Fruit fly (Drosophila melanogaster) whole organism, prepupa: ENCODE measurements around the gene pall.

Experiments used
- Blimp-1 ChIP-seq: fragments of 200-800 bp; sonication (Bioruptor generic); optimal IDR thresholded peaks from 3 replicates; lab custom pipeline; 2017; ENCODE audit warnings: missing biosample characterization, missing genetic modification characterization, mild to moderate bottlenecking, moderate library complexity, missing genetic modification reagents
- CG10669 ChIP-seq: fragments of 200-800 bp; sonication (Bioruptor generic); optimal IDR thresholded peaks from 3 replicates; lab custom pipeline; 2018; ENCODE audit warnings: missing biosample characterization, mild to moderate bottlenecking, missing genetic modification characterization, moderate library complexity
- CG11294 ChIP-seq: fragments of 200-800 bp; sonication (Bioruptor generic); IDR thresholded peaks from 2 replicates; pipeline ENCODE4 v1.3.6; 2022; ENCODE audit warnings: missing biosample characterization, missing genetic modification characterization
- CG11762 ChIP-seq: fragments of 200-800 bp; sonication (Bioruptor generic); optimal IDR thresholded peaks from 3 replicates; lab custom pipeline; 2016; ENCODE audit warnings: missing biosample characterization, missing genetic modification characterization; ENCODE audit not compliant: insufficient read depth
- CG11902 ChIP-seq: fragments of 200-800 bp; sonication (Bioruptor generic); optimal IDR thresholded peaks from 3 replicates; lab custom pipeline; 2016; ENCODE audit warnings: missing biosample characterization, missing genetic modification characterization
- CG3032 ChIP-seq: fragments of 200-800 bp; optimal IDR thresholded peaks from 2 replicates; lab custom pipeline; 2019; ENCODE audit warnings: missing biosample characterization, mild to moderate bottlenecking, missing genetic modification characterization, moderate library complexity
- CG34406 ChIP-seq: fragments of 200-800 bp; sonication (Bioruptor generic); optimal IDR thresholded peaks from 3 replicates; lab custom pipeline; 2016; ENCODE audit warnings: missing biosample characterization, missing genetic modification characterization
- CG4318 ChIP-seq: fragments of 200-800 bp; sonication (Bioruptor generic); optimal IDR thresholded peaks from 3 replicates; lab custom pipeline; 2017; ENCODE audit warnings: missing biosample characterization, mild to moderate bottlenecking, missing genetic modification characterization
- CG6163 ChIP-seq: fragments of 200-800 bp; sonication (Bioruptor generic); IDR thresholded peaks from 3 replicates; pipeline ENCODE4 v1.3.6; 2022; ENCODE audit warnings: missing biosample characterization, missing genetic modification characterization
- CG6792 ChIP-seq: fragments of 200-800 bp; sonication (Bioruptor generic); optimal IDR thresholded peaks from 3 replicates; lab custom pipeline; 2016; ENCODE audit warnings: missing biosample characterization, missing genetic modification characterization
- CG6808 ChIP-seq: fragments of 200-800 bp; sonication (Bioruptor generic); optimal IDR thresholded peaks from 3 replicates; lab custom pipeline; 2017; ENCODE audit warnings: missing biosample characterization, missing genetic modification characterization, mild to moderate bottlenecking, moderate library complexity, missing genetic modification reagents
- CG8119 ChIP-seq: fragments of 200-800 bp; sonication (Bioruptor generic); IDR thresholded peaks from 3 replicates; pipeline ENCODE4 v1.3.6; 2022; ENCODE audit warnings: missing biosample characterization, missing genetic modification characterization
- CG8319 ChIP-seq: fragments of 200-800 bp; sonication (Bioruptor generic); optimal IDR thresholded peaks from 3 replicates; lab custom pipeline; 2016; ENCODE audit warnings: missing biosample characterization, missing genetic modification characterization
- CG8632 ChIP-seq: fragments of 200-800 bp; sonication (Bioruptor generic); optimal IDR thresholded peaks from 3 replicates; lab custom pipeline; 2016; ENCODE audit warnings: missing biosample characterization, missing genetic modification characterization
- Eip75B ChIP-seq: fragments of 200-800 bp; sonication (Bioruptor generic); optimal IDR thresholded peaks from 3 replicates; lab custom pipeline; 2016; ENCODE audit warnings: missing biosample characterization, missing genetic modification characterization
- Eip78C ChIP-seq: fragments of 200-800 bp; sonication (Bioruptor generic); peaks from one replicate; lab custom pipeline; 2016; ENCODE audit warnings: missing biosample characterization, missing genetic modification characterization
- Eip93F ChIP-seq: fragments of 200-800 bp; sonication (Bioruptor generic); optimal IDR thresholded peaks from 2 replicates; lab custom pipeline; 2016; ENCODE audit warnings: missing biosample characterization, mild to moderate bottlenecking, missing genetic modification characterization
- Ets21C ChIP-seq: fragments of 200-800 bp; sonication (Bioruptor generic); optimal IDR thresholded peaks from 3 replicates; lab custom pipeline; 2016; ENCODE audit warnings: missing biosample characterization, missing genetic modification characterization
- Ets96B ChIP-seq: fragments of 200-800 bp; optimal IDR thresholded peaks from 2 replicates; lab custom pipeline; 2019; ENCODE audit warnings: missing biosample characterization, mild to moderate bottlenecking, missing genetic modification characterization, moderate library complexity
- Hr38 ChIP-seq: sonication (Bioruptor generic); optimal IDR thresholded peaks from 2 replicates; lab custom pipeline; 2016; ENCODE audit warnings: missing biosample characterization, missing genetic modification characterization
- Hr39 ChIP-seq: fragments of 200-800 bp; sonication (Bioruptor generic); optimal IDR thresholded peaks from 2 replicates; lab custom pipeline; 2016; ENCODE audit warnings: missing biosample characterization, missing genetic modification characterization
- Hr4 ChIP-seq: fragments of 200-800 bp; sonication (Bioruptor generic); optimal IDR thresholded peaks from 3 replicates; lab custom pipeline; 2016; ENCODE audit warnings: missing biosample characterization, missing genetic modification characterization
- Lpt ChIP-seq: fragments of 200-800 bp; sonication (Bioruptor generic); optimal IDR thresholded peaks from 3 replicates; lab custom pipeline; 2016; ENCODE audit warnings: missing biosample characterization, missing genetic modification characterization
- Met ChIP-seq: fragments of 200-800 bp; sonication (Bioruptor generic); optimal IDR thresholded peaks from 3 replicates; lab custom pipeline; 2016; ENCODE audit warnings: missing biosample characterization, missing genetic modification characterization
- OdsH ChIP-seq: fragments of 200-800 bp; sonication (Bioruptor generic); optimal IDR thresholded peaks from 3 replicates; lab custom pipeline; 2016; ENCODE audit warnings: missing biosample characterization, missing genetic modification characterization
- Sox102F ChIP-seq: fragments of 200-800 bp; sonication (Bioruptor generic); optimal IDR thresholded peaks from 2 replicates; lab custom pipeline; 2016; ENCODE audit warnings: missing biosample characterization, mild to moderate bottlenecking, missing genetic modification characterization
- Sox14 ChIP-seq: fragments of 200-800 bp; sonication (Bioruptor generic); optimal IDR thresholded peaks from 3 replicates; lab custom pipeline; 2016; ENCODE audit warnings: missing biosample characterization, missing genetic modification characterization
- acj6 ChIP-seq: fragments of 200-800 bp; sonication (Bioruptor generic); optimal IDR thresholded peaks from 3 replicates; lab custom pipeline; 2016; ENCODE audit warnings: missing biosample characterization, missing genetic modification characterization
- cyc ChIP-seq: fragments of 200-800 bp; sonication (Bioruptor generic); optimal IDR thresholded peaks from 3 replicates; lab custom pipeline; 2016; ENCODE audit warnings: missing biosample characterization, missing genetic modification characterization
- dac ChIP-seq: fragments of 200-800 bp; sonication (Bioruptor generic); optimal IDR thresholded peaks from 2 replicates; lab custom pipeline; 2017; ENCODE audit warnings: missing biosample characterization, mild to moderate bottlenecking, missing genetic modification characterization
- eg ChIP-seq: fragments of 200-800 bp; sonication (Bioruptor generic); IDR thresholded peaks from 3 replicates; pipeline ENCODE4 v1.3.6; 2022; ENCODE audit warnings: missing biosample characterization, missing genetic modification characterization
- esn ChIP-seq: fragments of 200-800 bp; sonication (Bioruptor generic); optimal IDR thresholded peaks from 2 replicates; lab custom pipeline; 2016; ENCODE audit warnings: missing biosample characterization, mild to moderate bottlenecking, missing genetic modification characterization, moderate library complexity
- fd85E ChIP-seq: fragments of 200-800 bp; sonication (Bioruptor generic); optimal IDR thresholded peaks from 3 replicates; lab custom pipeline; 2016; ENCODE audit warnings: missing biosample characterization, missing genetic modification characterization
- fkh ChIP-seq: fragments of 200-800 bp; sonication (Bioruptor generic); optimal IDR thresholded peaks from 3 replicates; lab custom pipeline; 2017; ENCODE audit warnings: missing biosample characterization, mild to moderate bottlenecking, missing genetic modification characterization, moderate library complexity
- ss ChIP-seq, 2 experiments: fragments of 200-800 bp; sonication (Bioruptor generic); optimal IDR thresholded peaks; 2 replicates in 1 of 2; 3 replicates in 1 of 2; lab custom pipeline; 2017 to 2018; ENCODE audit warnings: mild to moderate bottlenecking in 2 of 2, missing biosample characterization in 2 of 2, missing genetic modification characterization in 2 of 2, moderate library complexity in 1 of 2
- svp ChIP-seq: fragments of 200-800 bp; sonication (Bioruptor generic); peaks from one replicate; lab custom pipeline; 2016; ENCODE audit warnings: missing biosample characterization, missing genetic modification characterization
- topi ChIP-seq: fragments of 200-800 bp; sonication (Bioruptor generic); optimal IDR thresholded peaks from 3 replicates; lab custom pipeline; 2016; ENCODE audit warnings: missing biosample characterization, missing genetic modification characterization
- vri ChIP-seq: fragments of 200-800 bp; sonication (Bioruptor generic); optimal IDR thresholded peaks from 3 replicates; lab custom pipeline; 2016; ENCODE audit warnings: missing biosample characterization, mild to moderate bottlenecking, missing genetic modification characterization

Gene pall

DNA sequence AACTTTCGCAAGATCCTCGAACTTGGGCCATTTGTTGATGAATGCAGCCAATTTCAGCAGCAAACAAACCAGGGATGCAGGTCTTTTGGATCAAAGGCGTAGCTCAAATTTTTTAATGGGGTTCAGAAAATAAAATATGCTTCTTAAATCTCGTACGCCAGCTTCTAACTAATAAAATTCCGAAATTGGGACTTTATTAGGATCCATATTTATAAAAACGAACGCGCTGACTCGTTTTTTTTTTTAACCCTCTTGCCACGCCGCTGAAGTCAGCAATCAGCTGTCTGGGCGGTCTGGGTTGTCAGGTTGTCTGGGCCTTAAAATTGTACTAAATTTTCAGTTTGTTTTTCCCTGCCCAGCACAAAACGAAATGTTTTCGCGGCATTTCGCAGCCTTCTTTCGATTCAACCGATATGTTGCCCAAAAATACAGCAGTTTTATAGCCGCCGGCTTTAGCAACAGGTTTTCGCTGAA is 29.9 kb downstream of the pall start, which contains the start of gene CG3437 (continued):
- TF ChIP-seq Hr38 (GFP tag; lab: Kevin White, UChicago) (peak; percentile 96), svp (peak; percentile 100), dac (peak; percentile 99), Ets96B (tag; lab: Kevin White, UChicago) (peak; percentile 98), Ets21C (peak; percentile 99), fd85E (peak; percentile 96), CG11902 (GFP tag; lab: Kevin White, UChicago) (peak; percentile 99), vri (peak; percentile 99), CG10669 (GFP tag; lab: Kevin White, UChicago) (peak; percentile 99), Sox14 (GFP tag; lab: Kevin White, UChicago) (peak; percentile 100), fkh (peak; percentile 92), CG11762 (GFP tag; lab: Kevin White, UChicago) (peak; percentile 99), acj6 (GFP tag; lab: Kevin White, UChicago) (peak; percentile 99), topi (GFP tag; lab: Kevin White, UChicago) (peak; percentile 99), Eip78C (peak; percentile 100), CG4318 (GFP tag; lab: Kevin White, UChicago) (peak; percentile 99), Hr4 (peak; percentile 100)

dm6 chr3L:9456389-9456788 is 31.2 kb downstream of the pall start:
- TF ChIP-seq ss (GFP tag; optimal IDR thresholded peaks at IDR 0.05; lab: Kevin White, UChicago) (no peak), Eip78C (peak; percentile 20), Met (peak; percentile 1), CG6792 (GFP tag; lab: Kevin White, UChicago) (peak; percentile 18)

DNA sequence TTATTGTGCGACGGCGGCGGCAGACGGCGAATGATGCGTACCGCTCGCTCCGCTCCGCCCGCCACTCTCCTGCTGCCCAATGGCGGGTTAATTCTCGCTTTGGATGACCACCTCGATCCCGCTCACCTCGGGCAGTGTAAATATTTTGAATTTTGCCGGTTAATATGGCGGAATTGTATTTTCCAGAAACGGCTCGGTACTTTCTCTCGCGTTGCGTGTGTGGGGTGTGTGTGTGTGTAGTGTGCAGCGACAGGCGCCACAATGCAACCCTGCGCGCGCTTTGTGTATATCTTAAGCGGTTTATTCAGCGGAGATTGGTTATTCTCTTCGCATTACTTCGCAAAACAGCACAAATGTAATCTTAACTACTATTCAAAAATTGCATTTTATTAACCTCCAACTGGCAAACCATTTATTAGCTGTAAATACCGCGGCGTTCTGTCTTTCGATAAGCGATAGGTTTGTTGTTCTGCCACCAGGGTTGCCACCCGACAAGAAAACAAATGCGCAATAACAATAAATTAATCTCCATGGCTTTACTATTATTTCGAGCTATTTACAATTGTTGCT is 31.7 kb downstream of the pall start, which contains the start of the genes phol and CG3552:
Gene phol, minus strand, starts transcription at position 463 of the 570 bp plus-strand sequence.
Gene CG3552, plus strand, starts transcription at position 500 of the 570 bp plus-strand sequence.
- TF ChIP-seq Hr38 (GFP tag; lab: Kevin White, UChicago): no peak
- no peak for TF ChIP-seq vri
- TF ChIP-seq CG6792 (GFP tag; lab: Kevin White, UChicago): no peak
- peak; percentile 72 for TF ChIP-seq Sox14 (GFP tag; lab: Kevin White, UChicago)
- TF ChIP-seq CG8119 (GFP tag; lab: Robert Waterston, UW): no peak
- TF ChIP-seq Ets21C: peak; percentile 8
- no peak for TF ChIP-seq CG11294 (GFP tag; lab: Robert Waterston, UW)
- peak in 1 of 2 experiments; percentile 27 for TF ChIP-seq ss (GFP tag; optimal IDR thresholded peaks at IDR 0.05; lab: Kevin White, UChicago)
- no peak for TF ChIP-seq CG34406
- no peak for TF ChIP-seq CG8632 (GFP tag; lab: Kevin White, UChicago)
- TF ChIP-seq svp: no peak
- TF ChIP-seq Eip93F: no peak
- no peak for TF ChIP-seq CG8319
- no peak for TF ChIP-seq CG3032
- peak; percentile 2 for TF ChIP-seq Hr39 (GFP tag; lab: Kevin White, UChicago)
- TF ChIP-seq fkh: peak; percentile 24
- TF ChIP-seq esn: peak; percentile 27
- peak; percentile 10 for TF ChIP-seq Blimp-1 (GFP tag; lab: Kevin White, UChicago)
- no peak for TF ChIP-seq Sox102F (GFP tag; lab: Kevin White, UChicago)
- TF ChIP-seq CG6163 (GFP tag; lab: Robert Waterston, UW): no peak
- TF ChIP-seq Eip78C: peak; percentile 71
- TF ChIP-seq topi (GFP tag; lab: Kevin White, UChicago): no peak
- TF ChIP-seq Lpt (GFP tag; lab: Kevin White, UChicago): no peak
- TF ChIP-seq CG6808 (GFP tag; lab: Kevin White, UChicago): peak; percentile 18
- no peak for TF ChIP-seq cyc (GFP tag; lab: Kevin White, UChicago)
- TF ChIP-seq Hr4: no peak
- TF ChIP-seq, all 60 proteins: peak for 9

DNA sequence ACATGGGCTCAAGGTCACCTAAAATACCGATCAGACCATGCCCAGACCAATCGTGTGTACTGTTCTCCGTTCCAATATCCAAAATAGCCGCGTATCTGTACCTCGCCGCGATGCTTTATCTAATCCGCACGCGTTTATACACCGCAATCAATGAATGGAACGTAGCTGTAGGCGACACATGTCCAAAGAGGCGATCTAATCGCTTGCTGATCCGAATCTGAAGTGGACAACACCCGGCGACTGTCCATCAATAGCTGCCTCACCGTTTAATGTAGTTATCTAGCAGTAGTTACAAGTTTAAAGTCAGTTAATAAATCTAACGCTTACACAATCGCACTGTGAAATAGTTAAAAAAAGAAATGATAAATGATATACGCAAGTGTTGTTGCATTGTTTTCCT is 35.2 kb downstream of the pall start:
- TF ChIP-seq dac: no peak
- no peak for TF ChIP-seq CG34406
- TF ChIP-seq Hr38 (GFP tag; lab: Kevin White, UChicago): no peak
- no peak for TF ChIP-seq OdsH (GFP tag; lab: Kevin White, UChicago)
- no peak for TF ChIP-seq esn
- TF ChIP-seq topi (GFP tag; lab: Kevin White, UChicago): no peak
- no peak for TF ChIP-seq cyc (GFP tag; lab: Kevin White, UChicago)
- no peak for TF ChIP-seq ss (GFP tag; optimal IDR thresholded peaks at IDR 0.05; lab: Kevin White, UChicago)
- no peak for TF ChIP-seq Eip75B
- TF ChIP-seq eg (GFP tag; lab: Robert Waterston, UW): no peak
- TF ChIP-seq CG8119 (GFP tag; lab: Robert Waterston, UW): no peak
- TF ChIP-seq, all 60 proteins: peak for 0
